Worm (Caenorhabditis elegans): Measurements from ENCODE around the gene C06G3.8.
A peak's percentile ranks its signal among the peaks of the same experiment; 100 is the strongest.

C06G3.8 gene

ce11 chrIV:7039476-7040261 lies 7.3 kb upstream of the C06G3.8 start, which contains the start of the genes cogc-2 and klp-18:
TSS of gene cogc-2 (minus strand) at chrIV:7039580.
TSS of gene klp-18 (plus strand) at chrIV:7040211.
- TF ChIP-seq lim-7 (GFP tag; IDR thresholded peaks at IDR 0.05) (no peak), spr-1 (tag; optimal IDR thresholded peaks at IDR 0.05) (peak; percentile 62), ceh-62 (tag; optimal IDR thresholded peaks at IDR 0.05) (no peak), Y105C5A.15 (GFP tag; IDR thresholded peaks at IDR 0.05) (no peak), ZK546.5 (tag; optimal IDR thresholded peaks at IDR 0.05) (no peak), ceh-20 (GFP tag; IDR thresholded peaks at IDR 0.05) (peak; percentile 48; the same call in 1 of the 2 replicates), nhr-6 (tag; optimal IDR thresholded peaks at IDR 0.05) (peak; percentile 86), ZK337.2 (GFP tag; IDR thresholded peaks at IDR 0.05) (no peak), skn-1 (tag; optimal IDR thresholded peaks at IDR 0.05) (no peak), egl-27 (tag; optimal IDR thresholded peaks at IDR 0.05) (no peak), ztf-7 (tag; optimal IDR thresholded peaks at IDR 0.05) (no peak), dpl-1 (GFP tag; optimal IDR thresholded peaks at IDR 0.05) (peak; percentile 95), pha-4 (GFP tag; IDR thresholded peaks at IDR 0.05) (peak; percentile 59; the same call in 1 of the 2 replicates), pha-4 (tag; optimal IDR thresholded peaks at IDR 0.05) (peak; percentile 50), unc-62 (GFP tag; optimal IDR thresholded peaks at IDR 0.05 in 1 of 2) (no peak), unc-62 (tag; optimal IDR thresholded peaks at IDR 0.05) (no peak), madf-9 (GFP tag; conservative IDR thresholded peaks at IDR 0.05) (no peak), lin-15B (tag; optimal IDR thresholded peaks at IDR 0.05) (peak; percentile 35), rbr-2 (tag; optimal IDR thresholded peaks at IDR 0.05) (peak; percentile 57), ztf-11 (tag; optimal IDR thresholded peaks at IDR 0.05) (no peak), lsy-2 (tag; optimal IDR thresholded peaks at IDR 0.05) (peak; percentile 36 to 87), ceh-82 (tag; optimal IDR thresholded peaks at IDR 0.05) (no peak), zfp-2 (tag; optimal IDR thresholded peaks at IDR 0.05) (peak; percentile 11), mxl-3 (GFP tag; optimal IDR thresholded peaks at IDR 0.05) (peak; percentile 30), duxl-1 (tag; optimal IDR thresholded peaks at IDR 0.05; ENCODE audit: poor library complexity) (peak; percentile 66), lin-1 (GFP tag; IDR thresholded peaks at IDR 0.05) (no peak), daf-8 (GFP tag; IDR thresholded peaks at IDR 0.05) (no peak), D1046.2 (GFP tag; IDR thresholded peaks at IDR 0.05) (no peak), T26A8.4 (GFP tag; IDR thresholded peaks at IDR 0.05) (peak; percentile 72), mxl-2 (GFP tag; conservative IDR thresholded peaks at IDR 0.05) (no peak), ama-1 (optimal IDR thresholded peaks at IDR 0.05) (no peak), nhr-77 (tag; optimal IDR thresholded peaks at IDR 0.05) (peak; percentile 56), tag-97 (GFP tag; IDR thresholded peaks at IDR 0.05) (no peak), zfp-3 (GFP tag; conservative IDR thresholded peaks at IDR 0.05) (0 out of 2 replicates have a peak, but pooled peaks have one; percentile 17), spr-3 (GFP tag; optimal IDR thresholded peaks at IDR 0.05) (no peak), aha-1 (tag) (no peak), set-16 (GFP tag; IDR thresholded peaks at IDR 0.05) (no peak), nhr-42 (GFP tag; IDR thresholded peaks at IDR 0.05) (no peak), nhr-48 (tag; optimal IDR thresholded peaks at IDR 0.05) (peak; percentile 39), saeg-2 (GFP tag; IDR thresholded peaks at IDR 0.05) (no peak), hmg-1.1 (GFP tag; IDR thresholded peaks at IDR 0.05) (peak; percentile 74), R02D3.7 (tag; optimal IDR thresholded peaks at IDR 0.05) (no peak), egl-43 (GFP tag; IDR thresholded peaks at IDR 0.05) (no peak), zip-11 (GFP tag; IDR thresholded peaks at IDR 0.05) (no peak), unc-39 (tag; optimal IDR thresholded peaks at IDR 0.05) (no peak), dmd-6 (GFP tag; IDR thresholded peaks at IDR 0.05) (peak; percentile 49), nhr-237 (tag; optimal IDR thresholded peaks at IDR 0.05) (no peak), F26F4.8 (GFP tag; conservative IDR thresholded peaks at IDR 0.05) (no peak), dmd-8 (GFP tag; IDR thresholded peaks at IDR 0.05) (no peak), snpc-1.2 (GFP tag; IDR thresholded peaks at IDR 0.05) (peak; percentile 95), nhr-25 (tag; optimal IDR thresholded peaks at IDR 0.05; ENCODE audit: borderline replicate concordance, insufficient read depth) (peak; percentile 64), nhr-41 (GFP tag; IDR thresholded peaks at IDR 0.05) (no peak)
